Fruit fly (Drosophila melanogaster): ENCODE measurements around the gene hoip.

Gene hoip

DNA sequence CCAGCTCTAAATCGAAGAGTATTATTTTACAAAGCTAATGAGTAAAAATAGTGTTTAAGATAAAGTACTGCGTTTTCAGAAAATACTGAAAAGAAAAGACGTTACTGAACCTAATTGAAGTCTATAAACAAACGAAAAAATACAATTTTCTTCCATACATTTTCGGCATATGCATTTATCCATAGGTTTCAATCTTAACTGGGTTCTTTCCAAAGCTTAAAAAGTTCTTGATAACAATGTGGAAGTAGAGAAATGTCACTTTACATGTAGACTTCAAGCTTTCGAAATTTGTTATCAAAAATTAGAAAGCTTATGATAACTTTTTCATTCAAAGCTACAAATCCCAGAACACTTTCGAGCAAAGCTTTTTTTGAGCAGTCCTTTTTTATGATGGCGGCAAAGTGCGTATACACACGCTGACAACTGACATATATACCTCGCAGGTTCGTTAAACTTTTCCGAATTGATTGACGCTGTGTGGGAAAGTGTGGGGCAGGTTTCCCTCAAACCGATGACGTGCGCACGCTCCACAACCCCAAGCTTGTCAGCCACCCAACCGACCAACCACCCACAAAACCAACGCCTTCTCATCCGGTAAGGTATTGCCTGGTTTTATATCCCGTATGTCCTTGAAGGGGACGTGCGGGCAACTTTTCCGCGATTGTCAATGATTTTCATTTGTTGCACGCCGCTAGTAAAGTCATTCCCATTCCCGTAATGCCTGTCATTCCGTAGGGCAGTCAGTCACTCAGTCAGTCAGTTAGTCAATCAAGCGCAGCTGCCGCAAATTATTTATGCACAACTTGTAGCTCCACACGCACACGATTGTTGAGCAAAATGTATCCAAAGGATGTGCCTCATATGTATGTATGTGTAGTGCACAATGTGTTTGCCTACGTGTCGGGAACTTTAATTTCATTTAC, 42.1 kb upstream of the hoip start (continued):
- TF ChIP-seq CG32532 (GFP tag; IDR thresholded peaks at IDR 0.05), result 0 out of 2 replicates have a peak, but pooled peaks have one; percentile 9
- TF ChIP-seq abd-A (tag; optimal IDR thresholded peaks at IDR 0.05), result peak; percentile 68
- TF ChIP-seq CG4282 (GFP tag; optimal IDR thresholded peaks at IDR 0.05), result no peak
- TF ChIP-seq ewg (GFP tag; optimal IDR thresholded peaks at IDR 0.05), result peak; percentile 74
- peak; percentile 14 for TF ChIP-seq CG13894 (tag; optimal IDR thresholded peaks at IDR 0.05)
- 0 out of 2 replicates have a peak, but pooled peaks have one; percentile 16 for TF ChIP-seq E2f2 (GFP tag; IDR thresholded peaks at IDR 0.05)

DNA sequence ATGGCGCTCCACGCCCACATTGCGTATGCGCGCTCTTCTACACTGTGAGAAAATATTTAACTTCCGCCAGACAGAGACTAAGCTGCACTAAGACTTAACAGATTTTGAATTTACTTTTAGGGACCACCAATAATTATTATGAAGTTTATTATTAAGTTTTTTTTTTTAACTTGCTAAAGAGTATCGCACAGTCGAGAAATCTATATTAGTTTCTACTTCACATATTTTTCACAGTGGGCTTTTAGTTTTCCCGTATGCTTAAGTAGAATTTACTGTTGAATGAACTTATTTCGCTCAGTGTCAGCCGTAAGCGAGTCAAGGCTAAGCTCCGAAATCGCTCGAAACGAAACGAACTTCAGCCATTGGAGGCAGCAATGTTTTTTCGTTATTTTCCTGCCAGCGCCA, 39.1 kb upstream of the hoip start:
- TF ChIP-seq knrl (GFP tag; IDR thresholded peaks at IDR 0.05; ENCODE audit: partially characterized antibody), result no peak
- peak; percentile 79 for TF ChIP-seq BtbVII (GFP tag; optimal IDR thresholded peaks at IDR 0.05)
- no peak for TF ChIP-seq HLHmδ (GFP tag; optimal IDR thresholded peaks at IDR 0.05)
- TF ChIP-seq CG13296 (GFP tag; optimal IDR thresholded peaks at IDR 0.05), result peak; percentile 89
- TF ChIP-seq CG3281 (GFP tag; optimal IDR thresholded peaks at IDR 0.05), result peak; percentile 88
- TF ChIP-seq CHES-1-like (GFP tag; optimal IDR thresholded peaks at IDR 0.05), result peak; percentile 8
- TF ChIP-seq CG12219 (GFP tag; optimal IDR thresholded peaks at IDR 0.05), result peak; percentile 53
- no peak for TF ChIP-seq CG8089 (GFP tag; optimal IDR thresholded peaks at IDR 0.05)
- no peak for TF ChIP-seq kah (GFP tag; optimal IDR thresholded peaks at IDR 0.05)
- peak; percentile 89 for TF ChIP-seq Hand (GFP tag; optimal IDR thresholded peaks at IDR 0.05)
- TF ChIP-seq hbn (GFP tag; IDR thresholded peaks at IDR 0.05; ENCODE audit: partially characterized antibody), result no peak
- TF ChIP-seq psq (GFP tag; optimal IDR thresholded peaks at IDR 0.05), result no peak
- peak; percentile 50 for TF ChIP-seq CG6272 (GFP tag; IDR thresholded peaks at IDR 0.05)
- peak; percentile 1 for TF ChIP-seq gcm2 (GFP tag; optimal IDR thresholded peaks at IDR 0.05)
- no peak for TF ChIP-seq lbe (GFP tag; optimal IDR thresholded peaks at IDR 0.05)
- TF ChIP-seq cad (GFP tag; optimal IDR thresholded peaks at IDR 0.05), result no peak
- peak; percentile 85 for TF ChIP-seq CG11695 (GFP tag; IDR thresholded peaks at IDR 0.05)
- TF ChIP-seq HLH4C (GFP tag; IDR thresholded peaks at IDR 0.05; ENCODE audit: partially characterized antibody), result no peak
- peak; percentile 68 for TF ChIP-seq sisA (GFP tag; IDR thresholded peaks at IDR 0.05)
- TF ChIP-seq CoRest (tag; optimal IDR thresholded peaks at IDR 0.05), result peak; percentile 83
- TF ChIP-seq CG15601 (tag; optimal IDR thresholded peaks at IDR 0.05), result no peak
- no peak for TF ChIP-seq ab (GFP tag; optimal IDR thresholded peaks at IDR 0.05)
- TF ChIP-seq CG1792 (GFP tag; optimal IDR thresholded peaks at IDR 0.05), result peak; percentile 55
- TF ChIP-seq CG10431 (GFP tag; optimal IDR thresholded peaks at IDR 0.05), result no peak
- TF ChIP-seq rib (GFP tag; IDR thresholded peaks at IDR 0.05), result no peak
- no peak for TF ChIP-seq CG7745 (tag; optimal IDR thresholded peaks at IDR 0.05)
- peak; percentile 15 for TF ChIP-seq CG7987 (GFP tag; optimal IDR thresholded peaks at IDR 0.05)
- TF ChIP-seq dysf (GFP tag; IDR thresholded peaks at IDR 0.05), result peak; percentile 89
- TF ChIP-seq lola (GFP tag; optimal IDR thresholded peaks at IDR 0.05), result no peak
- TF ChIP-seq dati (GFP tag; IDR thresholded peaks at IDR 0.05), result no peak
- TF ChIP-seq CG12659 (GFP tag; optimal IDR thresholded peaks at IDR 0.05), result peak; percentile 84
- TF ChIP-seq hb (GFP tag; IDR thresholded peaks at IDR 0.05; ENCODE audit: partially characterized antibody), result no peak
- TF ChIP-seq CG8359 (GFP tag; optimal IDR thresholded peaks at IDR 0.05; ENCODE audit: borderline replicate concordance), result no peak
- TF ChIP-seq CG15479 (GFP tag; optimal IDR thresholded peaks at IDR 0.05), result no peak
- peak; percentile 79 for TF ChIP-seq pho (GFP tag; optimal IDR thresholded peaks at IDR 0.05)
- TF ChIP-seq repo (GFP tag; optimal IDR thresholded peaks at IDR 0.05), result no peak
- peak; percentile 52 for TF ChIP-seq CG8281 (tag; optimal IDR thresholded peaks at IDR 0.05)
- no peak for TF ChIP-seq ara (GFP tag; IDR thresholded peaks at IDR 0.05)
- TF ChIP-seq CG9876 (GFP tag; optimal IDR thresholded peaks at IDR 0.05), result no peak
- peak; percentile 85 for TF ChIP-seq Ets65A (GFP tag)
- TF ChIP-seq sr (GFP tag; IDR thresholded peaks at IDR 0.05), result no peak

Measured in whole organism, embryonic.